Worm (Caenorhabditis elegans) whole organism, L4 larva: ENCODE measurements around the gene cyp-33C7.

Experiments used
- D1046.2 ChIP-seq: fragments of 200-800 bp; sonication (Bioruptor generic); IDR thresholded peaks from 2 replicates; pipeline ENCODE4 v1.3.6; 2022; ENCODE audit warnings: missing genetic modification characterization, missing compliant biosample characterization
- F49E8.2 ChIP-seq: sonication (generic microtip); optimal IDR thresholded peaks from 2 replicates; lab custom pipeline; 2016; ENCODE audit warnings: missing compliant biosample characterization, mild to moderate bottlenecking, missing genetic modification characterization, borderline replicate concordance
- T20F7.1 ChIP-seq: fragments of 200-800 bp; sonication (Bioruptor generic); optimal IDR thresholded peaks from 2 replicates; lab custom pipeline; 2018; ENCODE audit warnings: mild to moderate bottlenecking, missing genetic modification characterization, missing compliant biosample characterization
- aha-1 ChIP-seq: fragments of 150-350 bp; peaks from one replicate; lab custom pipeline; 2014; ENCODE audit warnings: missing biosample characterization, missing genetic modification characterization
- ama-1 ChIP-seq: fragments of 150-350 bp; optimal IDR thresholded peaks from 2 replicates; lab custom pipeline; 2014; ENCODE audit warnings: inconsistent platforms, mixed read lengths
- ceh-20 ChIP-seq: fragments of 200-800 bp; sonication (Bioruptor generic); IDR thresholded peaks from 2 replicates; pipeline ENCODE4 v1.3.6; 2022; ENCODE audit warnings: missing genetic modification reagents, missing genetic modification characterization, missing compliant biosample characterization
- ceh-28 ChIP-seq: fragments of 150-350 bp; optimal IDR thresholded peaks from 2 replicates; lab custom pipeline; 2014; ENCODE audit warnings: missing biosample characterization, missing genetic modification reagents, missing genetic modification characterization
- ceh-82 ChIP-seq: sonication (generic microtip); optimal IDR thresholded peaks from 2 replicates; lab custom pipeline; 2017; ENCODE audit warnings: missing biosample characterization, missing genetic modification characterization
- ces-1 ChIP-seq: fragments of 150-350 bp; sonication (generic microtip); optimal IDR thresholded peaks from 4 replicates; lab custom pipeline; 2014; ENCODE audit warnings: missing biosample characterization, missing genetic modification reagents, missing genetic modification characterization
- cey-2 ChIP-seq: sonication (generic microtip); optimal IDR thresholded peaks from 3 replicates; lab custom pipeline; 2017; ENCODE audit warnings: missing genetic modification characterization, mild to moderate bottlenecking, missing compliant biosample characterization, antibody characterized with exemption, borderline replicate concordance; ENCODE audit not compliant: insufficient read depth
- daf-16 ChIP-seq, 3 experiments: sonication (generic microtip); optimal IDR thresholded peaks; 2 replicates each; lab custom pipeline; 2016 to 2017; ENCODE audit warnings: missing genetic modification characterization in 3 of 3, missing genetic modification reagents in 3 of 3, mild to moderate bottlenecking in 2 of 3, missing compliant biosample characterization in 2 of 3, missing biosample characterization in 1 of 3, moderate library complexity in 1 of 3
- daf-19 ChIP-seq: fragments of 200-800 bp; sonication (Bioruptor generic); conservative IDR thresholded peaks from 2 replicates; pipeline ENCODE4 v1.3.6; 2022; ENCODE audit warnings: missing genetic modification characterization, missing compliant biosample characterization
- dmd-6 ChIP-seq: fragments of 200-800 bp; sonication (Bioruptor generic); IDR thresholded peaks from 2 replicates; pipeline ENCODE4 v1.3.6; 2022; ENCODE audit warnings: missing genetic modification reagents, missing genetic modification characterization, missing compliant biosample characterization
- dmd-9 ChIP-seq: fragments of 200-800 bp; sonication (Bioruptor generic); IDR thresholded peaks from 2 replicates; pipeline ENCODE4 v1.3.6; 2022; ENCODE audit warnings: missing genetic modification reagents, missing genetic modification characterization, missing compliant biosample characterization
- duxl-1 ChIP-seq: sonication (generic microtip); optimal IDR thresholded peaks from 2 replicates; lab custom pipeline; 2016; ENCODE audit warnings: mild to moderate bottlenecking, missing genetic modification characterization, moderate library complexity, missing compliant biosample characterization; ENCODE audit not compliant: poor library complexity
- dve-1 ChIP-seq: sonication (generic microtip); optimal IDR thresholded peaks from 2 replicates; lab custom pipeline; 2017; ENCODE audit warnings: antibody characterized with exemption, mild to moderate bottlenecking, missing genetic modification characterization, missing compliant biosample characterization; ENCODE audit not compliant: insufficient read depth
- egl-27 ChIP-seq: sonication (generic microtip); optimal IDR thresholded peaks from 3 replicates; lab custom pipeline; 2017; ENCODE audit warnings: missing biosample characterization, missing genetic modification reagents, missing genetic modification characterization
- hlh-11 ChIP-seq: fragments of 200-800 bp; sonication (Bioruptor generic); optimal IDR thresholded peaks from 2 replicates; lab custom pipeline; 2018; ENCODE audit warnings: mild to moderate bottlenecking, missing genetic modification characterization, missing compliant biosample characterization
- hlh-30 ChIP-seq: sonication (generic microtip); optimal IDR thresholded peaks from 2 replicates; lab custom pipeline; 2017; ENCODE audit warnings: antibody characterized with exemption, mild to moderate bottlenecking, missing genetic modification characterization, missing compliant biosample characterization; ENCODE audit not compliant: insufficient read depth
- hmg-1.1 ChIP-seq: fragments of 200-800 bp; sonication (Bioruptor generic); IDR thresholded peaks from 2 replicates; pipeline ENCODE4 v1.3.6; 2022; ENCODE audit warnings: missing genetic modification reagents, missing genetic modification characterization, missing compliant biosample characterization
- lim-7 ChIP-seq: fragments of 200-800 bp; sonication (Bioruptor generic); IDR thresholded peaks from 2 replicates; pipeline ENCODE4 v1.3.6; 2022; ENCODE audit warnings: missing genetic modification characterization, missing compliant biosample characterization
- lin-29 ChIP-seq: fragments of 200-800 bp; sonication (Bioruptor generic); IDR thresholded peaks from 2 replicates; pipeline ENCODE4 v1.3.6; 2022; ENCODE audit warnings: missing genetic modification reagents, missing genetic modification characterization, missing compliant biosample characterization
- lir-3 ChIP-seq: sonication (generic microtip); optimal IDR thresholded peaks from 2 replicates; lab custom pipeline; 2016; ENCODE audit warnings: mild to moderate bottlenecking, missing genetic modification characterization, missing compliant biosample characterization
- lsy-2 ChIP-seq, 2 experiments: fragments of 150-350 bp in 1 of 2; sonication (generic microtip) in 1 of 2; optimal IDR thresholded peaks; 2 replicates each; lab custom pipeline; 2014 to 2017; ENCODE audit warnings: missing biosample characterization in 2 of 2, missing genetic modification characterization in 2 of 2
- mdl-1 ChIP-seq, 2 experiments: fragments of 150-350 bp in 1 of 2; sonication (generic microtip) in 1 of 2; optimal IDR thresholded peaks; 2 replicates each; lab custom pipeline; 2014 to 2017; ENCODE audit warnings: missing biosample characterization in 2 of 2, missing genetic modification characterization in 2 of 2
- mep-1 ChIP-seq: fragments of 150-350 bp; sonication (generic microtip); optimal IDR thresholded peaks from 3 replicates; lab custom pipeline; 2014; ENCODE audit warnings: missing biosample characterization, missing genetic modification characterization
- mes-2 ChIP-seq: sonication (generic microtip); optimal IDR thresholded peaks from 2 replicates; lab custom pipeline; 2016; ENCODE audit warnings: missing genotype, mild to moderate bottlenecking, missing genetic modification characterization, missing compliant biosample characterization; ENCODE audit not compliant: poor library complexity, severe bottlenecking
- nhr-111 ChIP-seq: fragments of 200-800 bp; sonication (Bioruptor generic); optimal IDR thresholded peaks from 2 replicates; lab custom pipeline; 2018; ENCODE audit warnings: mild to moderate bottlenecking, missing genetic modification characterization, missing compliant biosample characterization
- nhr-25 ChIP-seq: sonication (generic microtip); optimal IDR thresholded peaks from 2 replicates; lab custom pipeline; 2017; ENCODE audit warnings: missing genetic modification characterization, mild to moderate bottlenecking, missing compliant biosample characterization, antibody characterized with exemption, moderate library complexity, borderline replicate concordance; ENCODE audit not compliant: insufficient read depth
- nhr-28 ChIP-seq: fragments of 150-350 bp; optimal IDR thresholded peaks from 2 replicates; lab custom pipeline; 2014; ENCODE audit warnings: missing biosample characterization, missing genetic modification characterization
- nhr-42 ChIP-seq: fragments of 200-800 bp; sonication (Bioruptor generic); IDR thresholded peaks from 2 replicates; pipeline ENCODE4 v1.3.6; 2022; ENCODE audit warnings: missing genetic modification characterization, missing compliant biosample characterization
- nhr-6 ChIP-seq: fragments of 150-350 bp; optimal IDR thresholded peaks from 2 replicates; lab custom pipeline; 2014; ENCODE audit warnings: missing biosample characterization, missing genetic modification characterization
- nhr-77 ChIP-seq: fragments of 150-350 bp; optimal IDR thresholded peaks from 2 replicates; lab custom pipeline; 2014; ENCODE audit warnings: missing biosample characterization, missing genetic modification characterization
- pha-4 ChIP-seq, 2 experiments: fragments of 150-350 bp in 1 of 2; fragments of 200-800 bp in 1 of 2; sonication (Bioruptor generic) in 1 of 2; IDR thresholded peaks in 1 of 2; optimal IDR thresholded peaks in 1 of 2; 2 replicates each; pipeline versions ENCODE4 v1.3.6 to Lab custom; 2014 to 2022; ENCODE audit warnings: missing genetic modification characterization in 2 of 2, missing genetic modification reagents in 2 of 2, missing biosample characterization in 1 of 2, missing compliant biosample characterization in 1 of 2
- php-3 ChIP-seq: fragments of 200-800 bp; sonication (Bioruptor generic); IDR thresholded peaks from 2 replicates; pipeline ENCODE4 v1.3.6; 2022; ENCODE audit warnings: missing genetic modification reagents, missing genetic modification characterization, missing compliant biosample characterization
- pqm-1 ChIP-seq: sonication (generic microtip); optimal IDR thresholded peaks from 2 replicates; lab custom pipeline; 2017; ENCODE audit warnings: missing biosample characterization, missing genetic modification characterization
- snpc-1.2 ChIP-seq: fragments of 200-800 bp; sonication (Bioruptor generic); IDR thresholded peaks from 2 replicates; pipeline ENCODE4 v1.3.6; 2022; ENCODE audit warnings: missing genetic modification reagents, missing genetic modification characterization, missing compliant biosample characterization
- tra-1 ChIP-seq: fragments of 200-800 bp; sonication (Bioruptor generic); IDR thresholded peaks from 2 replicates; pipeline ENCODE4 v1.3.6; 2022; ENCODE audit warnings: missing genetic modification reagents, missing genetic modification characterization, missing compliant biosample characterization
- unc-39 ChIP-seq: sonication (generic microtip); optimal IDR thresholded peaks from 2 replicates; lab custom pipeline; 2017; ENCODE audit warnings: missing biosample characterization, missing genetic modification characterization

The cyp-33C7 gene

DNA sequence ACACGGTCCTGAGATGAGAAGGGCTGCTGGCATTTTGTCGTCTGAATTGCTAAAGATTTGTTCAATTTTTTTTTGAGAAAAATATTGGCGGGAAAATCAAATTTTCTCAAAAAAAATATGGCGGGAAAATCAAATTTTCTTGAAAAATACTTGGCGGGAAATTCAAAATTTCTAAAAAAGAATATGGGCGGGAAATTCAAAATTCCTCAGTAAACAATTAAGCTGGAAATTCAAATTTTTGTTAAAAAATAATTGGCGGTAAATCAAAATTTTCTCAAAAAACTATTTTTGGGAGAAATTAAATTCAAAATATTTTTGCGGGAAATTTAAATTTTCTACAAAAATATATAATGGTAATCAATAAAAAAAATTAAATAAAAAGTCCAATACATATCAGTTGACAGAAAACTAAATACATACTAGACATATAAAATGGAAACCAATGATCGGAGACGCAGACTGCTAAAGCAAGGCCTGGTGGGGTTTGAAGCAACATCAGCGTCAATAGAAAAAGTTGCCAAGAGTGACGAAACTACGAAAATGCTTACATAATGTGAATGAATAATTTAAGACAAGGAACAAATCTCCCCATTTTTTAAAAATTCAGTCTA lies 35.8 kb upstream of the cyp-33C7 start, which contains the start of gene nhr-184:
Gene nhr-184, minus strand, starts transcription at position 51 of the 611 bp plus-strand sequence.
- TF ChIP-seq ces-1 (GFP tag; lab: Kevin White, UChicago) (no peak), pha-4 (GFP tag; IDR thresholded peaks at IDR 0.05; lab: Robert Waterston, UW) (no peak), pha-4 (tag; optimal IDR thresholded peaks at IDR 0.05; lab: Kevin White, UChicago) (peak; percentile 45), egl-27 (no peak), dve-1 (tag; lab: Kevin White, UChicago) (peak; percentile 46), hlh-30 (tag; lab: Kevin White, UChicago) (peak; percentile 44), nhr-6 (tag; lab: Kevin White, UChicago) (peak; percentile 4), daf-16 (GFP tag; optimal IDR thresholded peaks at IDR 0.05; lab: Kevin White, UChicago) (no peak), daf-16 (tag; optimal IDR thresholded peaks at IDR 0.05; lab: Kevin White, UChicago) (peak; percentile 81), mes-2 (tag; lab: Kevin White, UChicago) (peak; percentile 40), lir-3 (tag; lab: Kevin White, UChicago) (no peak), nhr-28 (peak; percentile 65)

DNA sequence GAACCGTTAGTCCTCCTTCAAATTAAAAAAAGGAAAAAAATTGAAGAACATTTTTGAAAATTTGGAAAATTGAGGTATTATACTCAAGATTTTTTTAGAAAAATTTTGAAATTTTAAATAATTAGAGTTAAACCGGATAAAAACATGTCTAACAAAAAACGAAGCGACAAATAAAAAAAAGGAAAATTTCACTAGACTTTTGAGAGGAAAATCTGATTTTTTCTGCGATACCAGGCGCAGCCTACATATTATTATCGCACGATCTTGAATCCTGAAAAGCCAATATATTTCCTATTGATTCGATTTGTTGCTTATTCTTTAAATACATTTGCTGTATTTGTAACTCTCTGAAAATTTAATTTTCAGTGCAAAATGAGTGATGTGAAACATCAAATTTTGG lies 35.0 kb upstream of the cyp-33C7 start, which contains the start of gene nstp-8:
Gene nstp-8, plus strand, starts transcription at position 301 of the 400 bp plus-strand sequence.
- no peak for TF ChIP-seq php-3
- TF ChIP-seq dmd-6 (GFP tag; lab: Robert Waterston, UW), result no peak
- no peak for TF ChIP-seq daf-16 (GFP tag; optimal IDR thresholded peaks at IDR 0.05; lab: Kevin White, UChicago)
- no peak for TF ChIP-seq daf-16 (tag; optimal IDR thresholded peaks at IDR 0.05; lab: Kevin White, UChicago)
- TF ChIP-seq dmd-9 (GFP tag; lab: Robert Waterston, UW), result no peak

ce11 chrV:2216927-2217326 lies 33.4 kb upstream of the cyp-33C7 start:
- no peak for TF ChIP-seq nhr-6 (tag; lab: Kevin White, UChicago)
- no peak for TF ChIP-seq T20F7.1 (GFP tag; lab: Kevin White, UChicago)
- no peak for TF ChIP-seq mes-2 (tag; lab: Kevin White, UChicago)
- 0 out of 2 replicates have a peak, but pooled peaks have one; percentile 23 for TF ChIP-seq D1046.2 (GFP tag; lab: Robert Waterston, UW)
- no peak for TF ChIP-seq dve-1 (tag; lab: Kevin White, UChicago)
- peak; percentile 91 for TF ChIP-seq aha-1 (tag; lab: Kevin White, UChicago)
- no peak for TF ChIP-seq nhr-25 (tag; lab: Kevin White, UChicago)
- TF ChIP-seq, all 104 proteins: peak for 2

- no peak for TF ChIP-seq daf-16 (GFP tag; optimal IDR thresholded peaks at IDR 0.05; lab: Kevin White, UChicago)
- TF ChIP-seq daf-16 (tag; optimal IDR thresholded peaks at IDR 0.05; lab: Kevin White, UChicago), result peak; percentile 84
- TF ChIP-seq pqm-1 (tag; lab: Kevin White, UChicago), result peak; percentile 55
- peak; percentile 86 for TF ChIP-seq hlh-30 (tag; lab: Kevin White, UChicago)
- TF ChIP-seq nhr-111 (GFP tag; lab: Kevin White, UChicago), result no peak
- no peak for TF ChIP-seq daf-19 (GFP tag; lab: Robert Waterston, UW)
- TF ChIP-seq lsy-2 (tag; optimal IDR thresholded peaks at IDR 0.05; lab: Kevin White, UChicago), result peak in 1 of 2 experiments; percentile 58
- TF ChIP-seq hlh-11 (tag; lab: Kevin White, UChicago), result peak; percentile 81
- TF ChIP-seq ceh-20 (GFP tag; lab: Robert Waterston, UW), result no peak
- TF ChIP-seq nhr-28, result peak; percentile 81
- TF ChIP-seq F49E8.2, result no peak
- TF ChIP-seq unc-39, result no peak
- TF ChIP-seq mes-2 (tag; lab: Kevin White, UChicago), result peak; percentile 60
- TF ChIP-seq duxl-1 (tag; lab: Kevin White, UChicago), result peak; percentile 38
- TF ChIP-seq ceh-82 (tag; lab: Kevin White, UChicago), result no peak
- TF ChIP-seq cey-2 (tag; lab: Kevin White, UChicago), result no peak
- TF ChIP-seq tra-1 (GFP tag; lab: Robert Waterston, UW), result no peak
- TF ChIP-seq nhr-77 (tag; lab: Kevin White, UChicago), result peak; percentile 71
- no peak for TF ChIP-seq ama-1 (lab: Kevin White, UChicago)
- TF ChIP-seq pha-4 (GFP tag; IDR thresholded peaks at IDR 0.05; lab: Robert Waterston, UW), result 0 out of 2 replicates have a peak, but pooled peaks have one; percentile 16
- peak; percentile 75 for TF ChIP-seq pha-4 (tag; optimal IDR thresholded peaks at IDR 0.05; lab: Kevin White, UChicago)
- peak; percentile 74 for TF ChIP-seq dmd-6 (GFP tag; lab: Robert Waterston, UW)
- no peak for TF ChIP-seq snpc-1.2 (GFP tag; lab: Robert Waterston, UW)
- TF ChIP-seq lim-7 (GFP tag; lab: Robert Waterston, UW), result no peak
- no peak for TF ChIP-seq lin-29 (GFP tag; lab: Robert Waterston, UW)
- TF ChIP-seq mdl-1 (tag; optimal IDR thresholded peaks at IDR 0.05; lab: Kevin White, UChicago), result peak in 1 of 2 experiments; percentile 49
- TF ChIP-seq nhr-42, result no peak
- TF ChIP-seq hmg-1.1, result no peak
- no peak for TF ChIP-seq ceh-28 (tag; lab: Kevin White, UChicago)
- peak; percentile 54 for TF ChIP-seq mep-1
Measured at ce11 chrV:2218803-2219202, 31.5 kb upstream of the cyp-33C7 start, which contains the start of gene nhr-56. TSS of gene nhr-56 (plus strand) at chrV:2219004.
